Worm (Caenorhabditis elegans) whole organism, young adult: ENCODE results near the gene C08F11.1.
A peak's percentile ranks its signal among the peaks of the same experiment; 100 is the strongest.
"Not testable (repeated sequence)": the region's sequence is repeated elsewhere in the genome, so short reads cannot be mapped to it uniquely, and the experiment has no call there.

ENCODE experiments used
- F22D6.2 ChIP-seq: sonication (generic microtip); optimal IDR thresholded peaks from 2 replicates; lab custom pipeline; 2016; ENCODE audit warnings: mild to moderate bottlenecking, missing genetic modification characterization, missing compliant biosample characterization
- F49E8.2 ChIP-seq: sonication (generic microtip); optimal IDR thresholded peaks from 3 replicates; lab custom pipeline; 2017; ENCODE audit warnings: missing genetic modification characterization, mild to moderate bottlenecking, missing compliant biosample characterization, antibody characterized with exemption, moderate library complexity; ENCODE audit not compliant: insufficient read depth
- F52B5.7 ChIP-seq: sonication (generic microtip); optimal IDR thresholded peaks from 2 replicates; lab custom pipeline; 2016; ENCODE audit warnings: mild to moderate bottlenecking, missing genetic modification characterization, missing compliant biosample characterization
- F57A8.1 ChIP-seq: fragments of 200-800 bp; sonication (Bioruptor generic); optimal IDR thresholded peaks from 2 replicates; lab custom pipeline; 2018; ENCODE audit warnings: mild to moderate bottlenecking, missing genetic modification characterization, moderate library complexity, missing compliant biosample characterization
- F57C9.4 ChIP-seq: sonication (generic microtip); optimal IDR thresholded peaks from 2 replicates; lab custom pipeline; 2017; ENCODE audit warnings: mild to moderate bottlenecking, missing genetic modification characterization, missing compliant biosample characterization
- Y53F4B.3 ChIP-seq: fragments of 200-800 bp; sonication (Bioruptor generic); IDR thresholded peaks from 2 replicates; pipeline ENCODE4 v1.3.6; 2022; ENCODE audit warnings: missing genetic modification reagents, missing genetic modification characterization, missing compliant biosample characterization
- Y53G8AR.9 ChIP-seq: fragments of 200-800 bp; sonication (Bioruptor generic); conservative IDR thresholded peaks from 2 replicates; pipeline ENCODE4 v1.3.6; 2022; ENCODE audit warnings: missing genetic modification reagents, missing genetic modification characterization, missing compliant biosample characterization
- Y79H2A.3 ChIP-seq: fragments of 200-800 bp; sonication (Bioruptor generic); conservative IDR thresholded peaks from 2 replicates; pipeline ENCODE4 v1.3.6; 2022; ENCODE audit warnings: missing genetic modification reagents, missing genetic modification characterization, missing compliant biosample characterization
- Y95B8A.8 ChIP-seq: fragments of 200-800 bp; sonication (Bioruptor generic); IDR thresholded peaks from 2 replicates; pipeline ENCODE4 v1.3.6; 2022; ENCODE audit warnings: missing genetic modification reagents, missing genetic modification characterization, missing compliant biosample characterization
- aptf-2 ChIP-seq: fragments of 200-800 bp; sonication (Bioruptor generic); conservative IDR thresholded peaks from 2 replicates; pipeline ENCODE4 v1.3.6; 2022; ENCODE audit warnings: missing genetic modification reagents, missing genetic modification characterization, missing compliant biosample characterization
- attf-5 ChIP-seq: fragments of 200-800 bp; sonication (Bioruptor generic); optimal IDR thresholded peaks from 2 replicates; lab custom pipeline; 2018; ENCODE audit warnings: mild to moderate bottlenecking, missing genetic modification characterization, missing compliant biosample characterization
- attf-6 ChIP-seq: fragments of 200-800 bp; sonication (Bioruptor generic); IDR thresholded peaks from 2 replicates; pipeline ENCODE4 v1.3.6; 2022; ENCODE audit warnings: missing genetic modification reagents, missing genetic modification characterization, missing compliant biosample characterization
- cebp-2 ChIP-seq: fragments of 200-800 bp; sonication (Bioruptor generic); IDR thresholded peaks from 2 replicates; pipeline ENCODE4 v1.3.6; 2022; ENCODE audit warnings: missing genetic modification characterization, missing compliant biosample characterization
- ceh-100 ChIP-seq: fragments of 200-800 bp; sonication (Bioruptor generic); IDR thresholded peaks from 2 replicates; pipeline ENCODE4 v1.3.6; 2022; ENCODE audit warnings: missing genetic modification reagents, missing genetic modification characterization, missing compliant biosample characterization
- ekl-4 ChIP-seq: fragments of 200-800 bp; sonication (Bioruptor generic); IDR thresholded peaks from 2 replicates; pipeline ENCODE4 v1.3.6; 2022; ENCODE audit warnings: missing genetic modification reagents, missing genetic modification characterization, missing compliant biosample characterization
- fkh-3 ChIP-seq: sonication (generic microtip); optimal IDR thresholded peaks from 2 replicates; lab custom pipeline; 2016; ENCODE audit warnings: mild to moderate bottlenecking, missing genetic modification characterization, missing compliant biosample characterization
- hmg-1.2 ChIP-seq: fragments of 200-800 bp; sonication (Bioruptor generic); IDR thresholded peaks from 2 replicates; pipeline ENCODE4 v1.3.6; 2022; ENCODE audit warnings: missing genetic modification reagents, missing genetic modification characterization, missing compliant biosample characterization
- hsf-1 ChIP-seq: fragments of 200-800 bp; sonication (Bioruptor generic); IDR thresholded peaks from 2 replicates; pipeline ENCODE4 v1.3.6; 2022; ENCODE audit warnings: missing genetic modification reagents, missing genetic modification characterization, missing compliant biosample characterization
- lag-1 ChIP-seq: fragments of 200-800 bp; sonication (Bioruptor generic); IDR thresholded peaks from 2 replicates; pipeline ENCODE4 v1.3.6; 2022; ENCODE audit warnings: missing genetic modification reagents, missing genetic modification characterization, missing compliant biosample characterization
- lir-1 ChIP-seq: fragments of 200-800 bp; sonication (Bioruptor generic); conservative IDR thresholded peaks from 2 replicates; pipeline ENCODE4 v1.3.6; 2022; ENCODE audit warnings: missing genetic modification reagents, missing genetic modification characterization, missing compliant biosample characterization
- lsy-27 ChIP-seq: sonication (generic microtip); optimal IDR thresholded peaks from 2 replicates; lab custom pipeline; 2017; ENCODE audit warnings: missing genetic modification characterization, mild to moderate bottlenecking, missing compliant biosample characterization, antibody characterized with exemption, missing genotype, borderline replicate concordance; ENCODE audit not compliant: insufficient read depth
- madf-3 ChIP-seq: fragments of 200-800 bp; sonication (Bioruptor generic); IDR thresholded peaks from 2 replicates; pipeline ENCODE4 v1.3.6; 2022; ENCODE audit warnings: missing genetic modification reagents, missing genetic modification characterization, missing compliant biosample characterization
- madf-6 ChIP-seq: fragments of 200-800 bp; sonication (Bioruptor generic); IDR thresholded peaks from 2 replicates; pipeline ENCODE4 v1.3.6; 2022; ENCODE audit warnings: missing genetic modification reagents, missing genetic modification characterization, missing compliant biosample characterization
- mcd-1 ChIP-seq: fragments of 200-800 bp; sonication (Bioruptor generic); IDR thresholded peaks from 2 replicates; pipeline ENCODE4 v1.3.6; 2022; ENCODE audit warnings: missing genetic modification reagents, missing genetic modification characterization, missing compliant biosample characterization
- nhr-90 ChIP-seq: sonication (generic microtip); optimal IDR thresholded peaks from 2 replicates; lab custom pipeline; 2016; ENCODE audit warnings: missing genotype, mild to moderate bottlenecking, missing genetic modification characterization, missing compliant biosample characterization
- pbrm-1 ChIP-seq: fragments of 200-800 bp; sonication (Bioruptor generic); IDR thresholded peaks from 2 replicates; pipeline ENCODE4 v1.3.6; 2022; ENCODE audit warnings: missing genetic modification reagents, missing genetic modification characterization, missing compliant biosample characterization
- sea-2 ChIP-seq: fragments of 200-800 bp; sonication (Bioruptor generic); IDR thresholded peaks from 2 replicates; pipeline ENCODE4 v1.3.6; 2022; ENCODE audit warnings: missing genetic modification characterization, missing compliant biosample characterization
- snpc-1.3 ChIP-seq: sonication (generic microtip); optimal IDR thresholded peaks from 2 replicates; lab custom pipeline; 2017; ENCODE audit warnings: missing genetic modification characterization, mild to moderate bottlenecking, missing compliant biosample characterization, antibody characterized with exemption, moderate library complexity, missing genotype, missing genetic modification reagents; ENCODE audit not compliant: insufficient read depth
- snpc-3.4 ChIP-seq: sonication (generic microtip); optimal IDR thresholded peaks from 2 replicates; lab custom pipeline; 2017; ENCODE audit warnings: missing genetic modification characterization, mild to moderate bottlenecking, missing compliant biosample characterization, antibody characterized with exemption, moderate library complexity, missing genotype, missing genetic modification reagents
- snpc-4 ChIP-seq, 5 experiments: fragments of 150-350 bp in 1 of 5; sonication (generic microtip) in 4 of 5; optimal IDR thresholded peaks; 2 replicates each; lab custom pipeline; 2014 to 2018; ENCODE audit warnings: missing genetic modification characterization in 5 of 5, missing biosample characterization in 3 of 5, antibody characterized with exemption in 2 of 5, mild to moderate bottlenecking in 2 of 5, missing compliant biosample characterization in 2 of 5, missing genotype in 2 of 5, moderate library complexity in 2 of 5, missing genetic modification reagents in 1 of 5
- somi-1 ChIP-seq: fragments of 200-800 bp; sonication (Bioruptor generic); optimal IDR thresholded peaks from 2 replicates; lab custom pipeline; 2018; ENCODE audit warnings: mild to moderate bottlenecking, missing genetic modification characterization, missing compliant biosample characterization
- sptf-2 ChIP-seq: fragments of 200-800 bp; sonication (Bioruptor generic); optimal IDR thresholded peaks from 2 replicates; lab custom pipeline; 2018; ENCODE audit warnings: mild to moderate bottlenecking, missing genetic modification characterization, missing compliant biosample characterization
- tbp1 ChIP-seq: fragments of 200-800 bp; sonication (Bioruptor generic); optimal IDR thresholded peaks from 2 replicates; lab custom pipeline; 2018; ENCODE audit warnings: mild to moderate bottlenecking, missing genetic modification characterization, missing compliant biosample characterization
- unc-130 ChIP-seq: sonication (generic microtip); optimal IDR thresholded peaks from 2 replicates; lab custom pipeline; 2016; ENCODE audit warnings: missing genetic modification reagents, missing genetic modification characterization, missing compliant biosample characterization
- zfh-2 ChIP-seq: fragments of 200-800 bp; sonication (Bioruptor generic); conservative IDR thresholded peaks from 2 replicates; pipeline ENCODE4 v1.3.6; 2022; ENCODE audit warnings: missing genetic modification reagents, missing genetic modification characterization, missing compliant biosample characterization

C08F11.1 gene

ce11 chrIV:13658142-13658541, 34.5 kb downstream of the C08F11.1 start:
- TF ChIP-seq snpc-4 (GFP tag; optimal IDR thresholded peaks at IDR 0.05; lab: Kevin White, UChicago) = not testable (repeated sequence)
- TF ChIP-seq snpc-4 (tag; optimal IDR thresholded peaks at IDR 0.05; lab: Kevin White, UChicago) (peak in 2 of 4 experiments; percentile 17 to 87), mcd-1 (GFP tag; lab: Robert Waterston, UW) (peak; percentile 61), pbrm-1 (GFP tag; lab: Robert Waterston, UW) (peak; percentile 78), cebp-2 (0 out of 2 replicates have a peak, but pooled peaks have one; percentile 69), madf-6 (GFP tag; lab: Robert Waterston, UW) (peak; percentile 41; the same call in 1 of the 2 replicates), attf-6 (peak; percentile 94), hmg-1.2 (GFP tag; lab: Robert Waterston, UW) (peak; percentile 67)

ce11 chrIV:13659449-13659848, 35.8 kb downstream of the C08F11.1 start, which contains the start of gene Y45F10C.1:
Gene Y45F10C.1 (minus strand): TSS chrIV:13659549.
- not testable (repeated sequence) for TF ChIP-seq Y53G8AR.9 (GFP tag; lab: Robert Waterston, UW); snpc-3.4 (tag; lab: Kevin White, UChicago); lag-1

DNA sequence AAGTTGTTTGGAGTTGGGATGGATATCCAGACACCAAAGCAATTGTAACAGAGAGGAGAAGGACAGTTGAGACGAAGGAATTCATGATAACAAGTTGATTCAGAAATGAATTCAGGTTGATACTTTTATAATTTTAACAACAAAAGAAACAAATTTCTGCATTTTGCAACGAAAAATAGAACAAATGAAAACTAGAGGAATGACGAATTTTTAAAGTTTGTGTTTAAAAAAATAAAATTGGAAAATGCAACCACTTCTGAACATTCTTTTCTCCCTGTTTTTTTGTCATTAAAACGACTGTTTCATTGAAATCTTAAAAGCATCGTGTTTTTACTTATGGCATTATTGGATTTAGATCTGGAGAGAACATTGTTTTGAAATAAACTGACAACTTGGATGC, 38.9 kb downstream of the C08F11.1 start, which contains the start of gene Y45F10C.2:
Y45F10C.2 (minus strand) TSS at position 101 of the 400 bp plus-strand sequence.
- TF ChIP-seq F52B5.7 (tag; lab: Kevin White, UChicago); ceh-100 (GFP tag; lab: Robert Waterston, UW); F57C9.4 (tag; lab: Kevin White, UChicago): not testable (repeated sequence)

DNA sequence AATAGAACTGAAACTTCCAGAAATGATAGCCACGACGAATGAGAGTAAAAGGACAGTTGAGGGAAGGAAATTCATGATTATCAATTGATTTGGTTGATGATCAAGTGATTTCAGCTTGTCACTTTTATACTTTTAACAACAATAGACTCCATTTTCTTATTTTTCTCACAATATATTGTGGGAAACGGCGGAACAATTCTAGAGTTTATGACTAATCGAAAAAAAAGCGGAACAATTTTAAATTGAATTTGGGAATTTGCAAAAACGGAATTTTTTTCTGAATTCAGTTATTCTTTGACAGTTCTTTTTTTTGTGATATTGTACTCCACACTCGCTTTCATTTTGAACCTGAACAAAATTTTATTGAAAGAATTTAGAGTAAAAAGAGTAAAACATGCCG, 40.5 kb downstream of the C08F11.1 start, which contains the start of gene Y45F10C.4:
Y45F10C.4 (minus strand) TSS at position 101 of the 400 bp plus-strand sequence.
- no peak for TF ChIP-seq nhr-90 (tag; lab: Kevin White, UChicago)
- no peak for TF ChIP-seq hsf-1 (GFP tag; lab: Robert Waterston, UW)
- no peak for TF ChIP-seq sptf-2 (GFP tag; lab: Kevin White, UChicago)
- no peak for TF ChIP-seq lag-1
- TF ChIP-seq F22D6.2 = no peak
- TF ChIP-seq zfh-2 = no peak
- TF ChIP-seq somi-1 (GFP tag; lab: Kevin White, UChicago) = no peak
- TF ChIP-seq unc-130 = no peak
- no peak for TF ChIP-seq Y53F4B.3
- TF ChIP-seq madf-3 (GFP tag; lab: Robert Waterston, UW) = no peak
- no peak for TF ChIP-seq sea-2 (GFP tag; lab: Robert Waterston, UW)
- no peak for TF ChIP-seq F49E8.2 (tag; lab: Kevin White, UChicago)
- TF ChIP-seq lir-1 (GFP tag; lab: Robert Waterston, UW) = no peak
- TF ChIP-seq snpc-3.4 (tag; lab: Kevin White, UChicago) = no peak

DNA sequence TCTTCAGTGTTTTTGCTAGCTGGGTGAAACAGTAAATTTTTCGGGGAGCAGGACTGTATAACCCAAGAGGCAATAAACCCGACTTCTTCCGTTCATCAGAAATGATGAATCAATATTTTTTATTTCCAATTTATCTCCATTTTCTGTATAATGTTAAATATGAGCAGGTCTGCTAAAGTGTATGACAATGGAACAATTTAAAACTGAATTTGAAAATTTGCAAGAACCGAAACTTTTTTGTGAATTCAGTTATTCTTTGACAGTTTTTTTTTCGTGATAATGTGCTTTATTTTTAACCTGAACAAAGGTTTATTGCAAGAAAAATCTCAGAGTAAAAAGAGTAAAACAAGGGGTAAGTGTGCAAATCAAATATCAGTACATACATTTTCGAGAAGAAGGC, 41.4 kb downstream of the C08F11.1 start:
- no peak for TF ChIP-seq lag-1
- no peak for TF ChIP-seq F57A8.1 (GFP tag; lab: Kevin White, UChicago)
- no peak for TF ChIP-seq hsf-1 (GFP tag; lab: Robert Waterston, UW)
- no peak for TF ChIP-seq attf-5 (GFP tag; lab: Kevin White, UChicago)
- 0 out of 2 replicates have a peak, but pooled peaks have one; percentile 66 for TF ChIP-seq Y79H2A.3 (GFP tag; lab: Robert Waterston, UW)
- TF ChIP-seq ekl-4 (GFP tag; lab: Robert Waterston, UW) = peak; percentile 20; the same call in 1 of the 2 replicates
- TF ChIP-seq aptf-2 (GFP tag; lab: Robert Waterston, UW) = no peak
- peak; percentile 81 for TF ChIP-seq attf-6
- TF ChIP-seq lsy-27 (tag; lab: Kevin White, UChicago) = no peak
- peak; percentile 32 for TF ChIP-seq snpc-1.3
- no peak for TF ChIP-seq fkh-3 (tag; lab: Kevin White, UChicago)
- no peak for TF ChIP-seq Y95B8A.8 (GFP tag; lab: Robert Waterston, UW)
- peak; percentile 26 for TF ChIP-seq tbp1 (GFP tag; lab: Kevin White, UChicago)
- TF ChIP-seq madf-6 (GFP tag; lab: Robert Waterston, UW) = peak; percentile 15; the same call in 1 of the 2 replicates
- TF ChIP-seq snpc-4 (GFP tag; optimal IDR thresholded peaks at IDR 0.05; lab: Kevin White, UChicago) = peak; percentile 41
- peak in 2 of 4 experiments; percentile 39 to 86 for TF ChIP-seq snpc-4 (tag; optimal IDR thresholded peaks at IDR 0.05; lab: Kevin White, UChicago)
